Worm (Caenorhabditis elegans) whole organism, L4 larva: ENCODE measurements around the gene Y62H9A.1.

Source experiments
- F44E2.7 ChIP-seq: fragments of 200-800 bp; sonication (Bioruptor generic); IDR thresholded peaks from 2 replicates; pipeline ENCODE4 v2.1.2; 2022; ENCODE audit warnings: missing genetic modification characterization, missing compliant biosample characterization
- Y48G9A.11 ChIP-seq: fragments of 200-800 bp; sonication (Bioruptor generic); IDR thresholded peaks from 2 replicates; pipeline ENCODE4 v1.3.6; 2022; ENCODE audit warnings: missing genetic modification reagents, missing genetic modification characterization, missing compliant biosample characterization
- aly-2 ChIP-seq: sonication (generic microtip); optimal IDR thresholded peaks from 2 replicates; lab custom pipeline; 2018; ENCODE audit warnings: missing biosample characterization, missing genetic modification characterization
- egl-27 ChIP-seq: sonication (generic microtip); optimal IDR thresholded peaks from 3 replicates; lab custom pipeline; 2017; ENCODE audit warnings: missing biosample characterization, missing genetic modification reagents, missing genetic modification characterization
- fkh-10 ChIP-seq: fragments of 150-350 bp; optimal IDR thresholded peaks from 2 replicates; lab custom pipeline; 2014; ENCODE audit warnings: missing biosample characterization, missing genetic modification reagents, missing genetic modification characterization
- mdl-1 ChIP-seq, 2 experiments: fragments of 150-350 bp in 1 of 2; sonication (generic microtip) in 1 of 2; optimal IDR thresholded peaks; 2 replicates each; lab custom pipeline; 2014 to 2017; ENCODE audit warnings: missing biosample characterization in 2 of 2, missing genetic modification characterization in 2 of 2
- snpc-4 ChIP-seq: fragments of 150-350 bp; optimal IDR thresholded peaks from 2 replicates; lab custom pipeline; 2014; ENCODE audit warnings: missing biosample characterization, missing genetic modification characterization

- TF ChIP-seq Y48G9A.11 (GFP tag; lab: Robert Waterston, UW) (no peak), fkh-10 (no peak), snpc-4 (tag; lab: Kevin White, UChicago) (no peak), F44E2.7 (no peak), egl-27 (tag; lab: Kevin White, UChicago) (no peak), mdl-1 (tag; optimal IDR thresholded peaks at IDR 0.05; lab: Kevin White, UChicago) (no peak), aly-2 (tag; lab: Kevin White, UChicago) (no peak)
Observed at ce11 chrX:11909168-11909567, 33.8 kb downstream of the Y62H9A.1 start.
